Fruit fly (Drosophila melanogaster) Kc167 (cell line): ENCODE measurements around the gene CrebA.

Experiments
- Myc ChIP-seq: fragments of >200 bp; optimal IDR thresholded peaks from 2 replicates; lab custom pipeline; 2017; ENCODE audit warnings: missing external identifiers
- Sin3A ChIP-seq: fragments of >200 bp; optimal IDR thresholded peaks from 2 replicates; lab custom pipeline; 2018; ENCODE audit warnings: missing external identifiers
- h ChIP-seq: fragments of >200 bp; optimal IDR thresholded peaks from 3 replicates; lab custom pipeline; 2018; ENCODE audit warnings: missing external identifiers
- psq ChIP-seq: fragments of >200 bp; optimal IDR thresholded peaks from 2 replicates; lab custom pipeline; 2017; ENCODE audit warnings: missing external identifiers
- ttk ChIP-seq: sonication (Bioruptor generic); optimal IDR thresholded peaks from 2 replicates; lab custom pipeline; 2017; ENCODE audit warnings: missing external identifiers

DNA sequence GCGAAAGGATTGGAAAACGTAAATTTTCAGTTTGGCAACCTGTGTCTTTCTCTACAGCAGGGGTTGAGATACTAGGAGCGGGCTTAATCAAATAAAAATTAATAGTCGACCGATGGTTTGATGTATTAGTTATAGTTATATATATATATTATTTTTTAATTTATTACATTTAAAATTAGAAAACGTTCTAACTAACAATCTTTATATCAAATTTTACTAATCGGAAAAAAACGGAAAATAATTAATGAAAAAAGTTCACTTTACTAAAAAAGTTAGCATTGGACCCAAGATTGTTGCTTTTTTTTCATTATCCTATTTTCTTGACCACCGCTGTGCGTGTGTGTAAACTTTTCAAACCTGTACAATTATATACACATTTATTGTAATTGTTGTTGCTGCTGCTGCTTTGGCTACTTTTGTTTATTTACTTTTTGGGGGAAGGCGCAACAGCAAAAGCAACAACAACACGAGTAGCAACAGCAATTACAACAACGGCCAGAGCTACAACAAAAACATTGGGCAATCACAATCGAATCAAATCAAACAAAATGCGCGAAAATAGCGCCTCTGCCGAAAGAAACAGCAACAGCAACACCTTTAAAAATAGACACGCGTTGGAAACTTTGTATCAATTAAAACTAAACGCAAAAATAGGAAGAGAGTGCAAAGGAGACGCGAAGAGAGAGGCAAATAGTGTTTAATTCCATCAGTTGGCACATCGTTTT, 57.5 kb downstream of the CrebA start:
- TF ChIP-seq Sin3A (lab: Kevin White, UChicago): no peak
- TF ChIP-seq Myc (lab: Kevin White, UChicago): no peak
- no peak for TF ChIP-seq ttk
- TF ChIP-seq h (lab: Kevin White, UChicago): no peak
- no peak for TF ChIP-seq psq
